Worm (Caenorhabditis elegans): ENCODE results near the gene H39E23.3.

Gene H39E23.3

ce11 chrV:14136152-14136551, 28.5 kb downstream of the H39E23.3 start (continued):
- TF ChIP-seq daf-16 (GFP tag; optimal IDR thresholded peaks at IDR 0.05) (no peak), daf-16 (tag; optimal IDR thresholded peaks at IDR 0.05) (peak; percentile 34), dve-1 (tag; optimal IDR thresholded peaks at IDR 0.05; ENCODE audit: insufficient read depth) (peak; percentile 65), mdt-29 (GFP tag; IDR thresholded peaks at IDR 0.05) (no peak), mdl-1 (tag; optimal IDR thresholded peaks at IDR 0.05) (peak; percentile 53 to 90), egl-43 (GFP tag; IDR thresholded peaks at IDR 0.05) (0 out of 2 replicates have a peak, but pooled peaks have one; percentile 47), nhr-10 (tag; optimal IDR thresholded peaks at IDR 0.05) (no peak), mes-2 (tag; optimal IDR thresholded peaks at IDR 0.05; ENCODE audit: poor library complexity, severe bottlenecking) (peak; percentile 54), mxl-2 (GFP tag; conservative IDR thresholded peaks at IDR 0.05) (no peak), madf-9 (GFP tag; conservative IDR thresholded peaks at IDR 0.05) (no peak), unc-62 (GFP tag; optimal IDR thresholded peaks at IDR 0.05 in 1 of 2) (peak in 1 of 2 experiments; percentile 74), unc-62 (tag; optimal IDR thresholded peaks at IDR 0.05) (no peak), nhr-48 (tag; optimal IDR thresholded peaks at IDR 0.05) (peak; percentile 53), pqm-1 (tag; optimal IDR thresholded peaks at IDR 0.05) (peak; percentile 39), lin-15B (tag; optimal IDR thresholded peaks at IDR 0.05) (no peak), lim-7 (GFP tag; IDR thresholded peaks at IDR 0.05) (no peak), nhr-77 (tag; optimal IDR thresholded peaks at IDR 0.05) (peak; percentile 61), aha-1 (tag) (peak; percentile 84), nhr-6 (tag; optimal IDR thresholded peaks at IDR 0.05) (peak; percentile 97), lsy-2 (tag; optimal IDR thresholded peaks at IDR 0.05) (peak; percentile 33 to 69), T26A8.4 (GFP tag; IDR thresholded peaks at IDR 0.05) (peak; percentile 35; the same call in 1 of the 2 replicates), Y75B8A.6 (GFP tag; IDR thresholded peaks at IDR 0.05) (no peak), zfp-3 (GFP tag; conservative IDR thresholded peaks at IDR 0.05) (no peak), nhr-102 (tag; optimal IDR thresholded peaks at IDR 0.05) (peak; percentile 4), snpc-4 (tag; optimal IDR thresholded peaks at IDR 0.05) (no peak), nhr-41 (GFP tag; IDR thresholded peaks at IDR 0.05) (no peak), lin-29 (GFP tag; IDR thresholded peaks at IDR 0.05) (no peak), nhr-11 (tag; optimal IDR thresholded peaks at IDR 0.05) (peak; percentile 54), dmd-6 (GFP tag; IDR thresholded peaks at IDR 0.05) (peak; percentile 68)

ce11 chrV:14137766-14138165, 30.2 kb downstream of the H39E23.3 start, which contains the start of gene AH10.4:
Gene AH10.4 (minus strand): TSS chrV:14137866.
- TF ChIP-seq set-16 (GFP tag; IDR thresholded peaks at IDR 0.05) = peak; percentile 42; the same call in 1 of the 2 replicates

DNA sequence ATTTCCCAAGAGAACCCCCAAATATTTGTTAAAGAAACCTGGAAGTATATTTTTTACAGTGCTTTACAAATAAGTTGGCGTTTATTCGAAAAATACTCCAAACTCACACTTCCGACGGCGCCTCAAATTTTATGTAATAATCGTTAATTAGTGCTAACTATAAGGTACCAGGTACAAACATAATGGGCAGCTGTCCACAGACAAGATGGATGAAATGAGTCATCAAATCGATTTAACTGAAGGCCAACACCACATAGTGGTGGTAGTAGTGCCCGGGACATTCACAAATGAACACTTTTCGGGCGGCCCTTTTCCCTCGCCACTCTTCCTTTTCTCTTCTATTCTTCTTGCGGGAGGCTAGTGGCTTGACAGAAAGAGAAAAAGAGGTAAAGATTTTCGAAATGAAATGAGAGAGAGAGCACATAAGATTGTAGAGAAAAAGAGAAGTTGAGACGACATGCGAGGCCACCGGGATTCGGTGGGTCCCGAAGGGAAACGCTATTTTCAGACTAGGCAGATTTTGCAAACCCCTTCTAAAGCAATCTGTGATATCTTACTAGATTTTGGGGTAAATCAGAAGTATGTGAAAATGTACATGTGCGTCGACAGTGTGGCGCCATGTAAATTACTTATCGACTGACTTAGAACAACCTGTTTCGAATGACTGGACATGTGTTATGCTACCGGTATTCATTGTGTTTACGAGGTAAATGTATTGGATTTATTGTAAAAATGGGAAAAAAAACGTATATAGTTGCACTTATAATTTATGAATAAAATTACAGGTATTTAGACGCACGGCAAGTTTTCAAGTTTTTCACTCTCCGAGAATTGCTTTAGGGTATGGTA, 31.9 kb downstream of the H39E23.3 start:
- no peak for TF ChIP-seq ztf-11 (tag; optimal IDR thresholded peaks at IDR 0.05)
- peak; percentile 10 for TF ChIP-seq hlh-11 (tag; optimal IDR thresholded peaks at IDR 0.05)
- TF ChIP-seq aha-1 (tag) = peak; percentile 67
- peak; percentile 61 for TF ChIP-seq nhr-6 (tag; optimal IDR thresholded peaks at IDR 0.05)
- TF ChIP-seq daf-16 (GFP tag; optimal IDR thresholded peaks at IDR 0.05) = no peak
- no peak for TF ChIP-seq daf-16 (tag; optimal IDR thresholded peaks at IDR 0.05)
- peak; percentile 10 for TF ChIP-seq nhr-25 (tag; optimal IDR thresholded peaks at IDR 0.05; ENCODE audit: borderline replicate concordance, insufficient read depth)
- TF ChIP-seq mep-1 (tag; optimal IDR thresholded peaks at IDR 0.05) = peak; percentile 24

DNA sequence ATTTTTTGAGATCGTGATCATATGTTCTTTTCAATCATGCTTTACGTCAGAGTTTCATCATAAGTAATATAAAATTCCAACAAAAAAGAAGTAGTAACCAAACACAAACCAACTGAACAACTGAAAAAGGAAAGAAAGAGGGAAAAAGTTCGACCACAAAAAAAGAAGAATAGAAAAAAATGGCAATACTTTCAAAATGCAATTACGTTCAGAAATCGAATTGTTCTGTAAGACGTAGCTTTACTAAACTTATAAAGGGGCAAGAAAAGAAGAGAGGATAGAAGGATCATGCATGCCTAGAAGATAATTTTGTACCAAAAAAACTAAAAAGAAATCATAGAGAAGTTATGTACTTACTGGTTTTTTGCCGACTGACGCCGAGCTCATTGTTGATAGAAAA, 33.1 kb downstream of the H39E23.3 start:
- TF ChIP-seq daf-16 (GFP tag; optimal IDR thresholded peaks at IDR 0.05) (no peak), daf-16 (tag; optimal IDR thresholded peaks at IDR 0.05) (no peak), nhr-237 (tag; optimal IDR thresholded peaks at IDR 0.05) (no peak), hmg-1.1 (GFP tag; IDR thresholded peaks at IDR 0.05) (no peak), nhr-41 (GFP tag; IDR thresholded peaks at IDR 0.05) (no peak), fkh-10 (GFP tag; optimal IDR thresholded peaks at IDR 0.05) (peak; percentile 82), gei-8 (GFP tag; optimal IDR thresholded peaks at IDR 0.05) (no peak), R02D3.7 (tag; optimal IDR thresholded peaks at IDR 0.05) (no peak), dpl-1 (GFP tag; optimal IDR thresholded peaks at IDR 0.05) (no peak), pqm-1 (tag; optimal IDR thresholded peaks at IDR 0.05) (no peak), ceh-82 (tag; optimal IDR thresholded peaks at IDR 0.05) (no peak), pha-4 (GFP tag; IDR thresholded peaks at IDR 0.05) (no peak), pha-4 (tag; optimal IDR thresholded peaks at IDR 0.05) (no peak), zag-1 (tag; optimal IDR thresholded peaks at IDR 0.05) (no peak), daf-8 (GFP tag; IDR thresholded peaks at IDR 0.05) (no peak), set-16 (GFP tag; IDR thresholded peaks at IDR 0.05) (no peak), ceh-28 (tag; optimal IDR thresholded peaks at IDR 0.05) (no peak)
